Worm (Caenorhabditis elegans) whole organism, early embryonic: ENCODE data around the gene ugt-58.

Experiments
- B0310.2 ChIP-seq: sonication (generic microtip); optimal IDR thresholded peaks from 2 replicates; lab custom pipeline; 2016; ENCODE audit warnings: mild to moderate bottlenecking, missing genetic modification characterization, missing compliant biosample characterization
- ama-1 ChIP-seq: fragments of 150-350 bp; optimal IDR thresholded peaks from 2 replicates; lab custom pipeline; 2014
- ceh-36 ChIP-seq: sonication (generic microtip); optimal IDR thresholded peaks from 2 replicates; lab custom pipeline; 2016; ENCODE audit warnings: missing genetic modification characterization, inconsistent platforms, missing compliant biosample characterization
- flt-1 ChIP-seq: fragments of 200-800 bp; sonication (Bioruptor generic); IDR thresholded peaks from 2 replicates; pipeline ENCODE4 v1.3.6; 2022; ENCODE audit warnings: missing genetic modification characterization, missing compliant biosample characterization
- hmbx-1 ChIP-seq: sonication (generic microtip); optimal IDR thresholded peaks from 2 replicates; lab custom pipeline; 2016; ENCODE audit warnings: mild to moderate bottlenecking, missing genetic modification characterization, missing compliant biosample characterization
- hmg-4 ChIP-seq: fragments of 200-800 bp; sonication (Bioruptor generic); optimal IDR thresholded peaks from 2 replicates; lab custom pipeline; 2018; ENCODE audit warnings: mild to moderate bottlenecking, missing genetic modification characterization, missing compliant biosample characterization
- pes-1 ChIP-seq: fragments of 200-800 bp; sonication (Bioruptor generic); IDR thresholded peaks from 2 replicates; pipeline ENCODE4 v1.3.6; 2022; ENCODE audit warnings: missing genetic modification reagents, missing genetic modification characterization, missing compliant biosample characterization
- scrt-1 ChIP-seq: fragments of 200-800 bp; sonication (Bioruptor generic); IDR thresholded peaks from 2 replicates; pipeline ENCODE4 v1.3.6; 2022; ENCODE audit warnings: missing genetic modification characterization, missing compliant biosample characterization
- sea-1 ChIP-seq: fragments of 200-800 bp; sonication (Bioruptor generic); conservative IDR thresholded peaks from 2 replicates; pipeline ENCODE4 v1.3.6; 2022; ENCODE audit warnings: missing genetic modification characterization, missing compliant biosample characterization
- tbx-11 ChIP-seq: fragments of 200-800 bp; sonication (Bioruptor generic); IDR thresholded peaks from 2 replicates; pipeline ENCODE4 v1.3.6; 2022; ENCODE audit warnings: missing genetic modification characterization, missing compliant biosample characterization
- tra-4 ChIP-seq: sonication (generic microtip); optimal IDR thresholded peaks from 2 replicates; lab custom pipeline; 2017; ENCODE audit warnings: missing genetic modification characterization, missing compliant biosample characterization

- TF ChIP-seq tbx-11 (GFP tag; lab: Robert Waterston, UW) (no peak), tra-4 (no peak), scrt-1 (no peak), ama-1 (no peak), hmg-4 (GFP tag; lab: Kevin White, UChicago) (peak; percentile 39), B0310.2 (no peak), sea-1 (GFP tag; lab: Robert Waterston, UW) (no peak), flt-1 (GFP tag; lab: Robert Waterston, UW) (no peak), hmbx-1 (tag; lab: Kevin White, UChicago) (no peak), ceh-36 (no peak), pes-1 (no peak)
These were observed 12.2 kb downstream of the ugt-58 start for ce11 chrII:9574406-9574805.
